Worm (Caenorhabditis elegans): ENCODE data around the gene amph-1.

- TF ChIP-seq pha-4 (tag; optimal IDR thresholded peaks at IDR 0.05) = no peak
- no peak for TF ChIP-seq mab-5 (tag; optimal IDR thresholded peaks at IDR 0.05)
- no peak for TF ChIP-seq nhr-12 (tag; optimal IDR thresholded peaks at IDR 0.05)
- TF ChIP-seq lin-13 (tag; optimal IDR thresholded peaks at IDR 0.05) = no peak
- TF ChIP-seq snpc-4 (tag; optimal IDR thresholded peaks at IDR 0.05) = no peak
- no peak for TF ChIP-seq ces-1 (GFP tag; optimal IDR thresholded peaks at IDR 0.05)
- TF ChIP-seq blmp-1 (tag; optimal IDR thresholded peaks at IDR 0.05) = no peak
- no peak for TF ChIP-seq unc-120 (tag; optimal IDR thresholded peaks at IDR 0.05; ENCODE audit: poor library complexity, severe bottlenecking)
- TF ChIP-seq sptf-1 (tag; optimal IDR thresholded peaks at IDR 0.05) = no peak
- TF ChIP-seq elt-1 (tag; optimal IDR thresholded peaks at IDR 0.05; ENCODE audit: borderline replicate concordance, insufficient read depth) = no peak
- TF ChIP-seq mep-1 (tag; optimal IDR thresholded peaks at IDR 0.05) = no peak
Observed at ce11 chrIV:9678007-9678406, 30.3 kb upstream of the amph-1 start.

Data from whole organism, mixed stage, embryonic.